Worm (Caenorhabditis elegans): ENCODE results near the gene T18D3.9.

The T18D3.9 gene

DNA sequence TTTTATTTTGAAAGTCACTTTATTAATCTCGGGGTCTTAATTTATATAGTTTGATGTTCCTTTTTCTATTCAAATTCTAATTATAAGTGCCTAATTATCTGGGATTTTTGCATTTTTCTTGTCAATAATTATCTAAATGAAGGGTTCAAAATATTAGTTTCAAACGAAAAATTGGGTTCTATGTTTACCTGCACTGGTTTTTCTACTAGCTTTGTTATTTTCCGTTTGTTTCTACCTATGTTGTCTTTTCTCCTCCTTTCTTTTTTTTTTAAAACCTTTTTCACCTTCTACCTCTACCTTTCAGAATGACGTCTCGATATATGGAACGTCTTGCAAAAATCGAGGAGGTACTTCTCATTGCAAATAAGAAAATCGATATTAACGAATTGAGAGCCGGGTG is 30.5 kb upstream of the T18D3.9 start, which contains the start of gene tbc-13:
tbc-13 (plus strand) TSS at position 301 of the 400 bp plus-strand sequence.
- TF ChIP-seq nhr-120 (GFP tag; IDR thresholded peaks at IDR 0.05) (no peak), ets-4 (GFP tag; optimal IDR thresholded peaks at IDR 0.05) (no peak), F10E7.11 (tag; optimal IDR thresholded peaks at IDR 0.05) (no peak), sptf-2 (GFP tag; optimal IDR thresholded peaks at IDR 0.05) (no peak), efl-1 (GFP tag; optimal IDR thresholded peaks at IDR 0.05) (no peak), pha-4 (tag; optimal IDR thresholded peaks at IDR 0.05) (no peak), dpl-1 (GFP tag; optimal IDR thresholded peaks at IDR 0.05) (no peak), F57C9.4 (tag; optimal IDR thresholded peaks at IDR 0.05) (no peak), die-1 (tag; optimal IDR thresholded peaks at IDR 0.05) (no peak), snpc-1.1 (tag; optimal IDR thresholded peaks at IDR 0.05; ENCODE audit: insufficient read depth) (no peak), F23B12.7 (tag; optimal IDR thresholded peaks at IDR 0.05; ENCODE audit: insufficient read depth) (no peak), mel-28 (tag; optimal IDR thresholded peaks at IDR 0.05; ENCODE audit: borderline replicate concordance) (no peak), pbrm-1 (GFP tag; IDR thresholded peaks at IDR 0.05) (no peak), nhr-27 (tag; optimal IDR thresholded peaks at IDR 0.05) (no peak), hlh-12 (tag; optimal IDR thresholded peaks at IDR 0.05) (no peak), lin-54 (GFP tag; optimal IDR thresholded peaks at IDR 0.05) (no peak), Y53G8AR.9 (GFP tag; conservative IDR thresholded peaks at IDR 0.05) (no peak), mxl-1 (tag; optimal IDR thresholded peaks at IDR 0.05) (no peak), hsf-1 (GFP tag; IDR thresholded peaks at IDR 0.05) (no peak)

DNA sequence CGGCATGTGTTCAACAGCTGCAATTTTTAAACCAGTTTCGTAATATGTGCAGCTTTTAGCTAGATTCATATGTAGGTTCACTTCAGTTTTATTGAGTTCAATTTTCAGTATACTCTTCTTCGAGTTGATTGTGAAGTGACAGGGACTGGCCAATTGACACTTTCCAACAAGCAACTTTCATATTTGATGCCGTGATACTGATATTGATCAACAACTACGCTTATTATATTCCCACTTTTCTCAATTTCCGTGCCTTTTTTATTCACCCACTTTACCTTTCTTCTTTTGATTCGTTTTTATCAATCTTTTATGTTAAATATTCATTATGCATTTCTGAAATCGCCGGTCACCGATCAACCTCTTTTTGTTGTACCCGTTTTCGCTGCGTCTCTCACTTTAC is 29.8 kb upstream of the T18D3.9 start:
- TF ChIP-seq let-607 (tag; optimal IDR thresholded peaks at IDR 0.05) (peak; percentile 64 to 78), nhr-80 (tag; optimal IDR thresholded peaks at IDR 0.05) (peak; percentile 57), ccch-3 (GFP tag; optimal IDR thresholded peaks at IDR 0.05) (no peak), F57A8.1 (GFP tag; optimal IDR thresholded peaks at IDR 0.05) (no peak)

DNA sequence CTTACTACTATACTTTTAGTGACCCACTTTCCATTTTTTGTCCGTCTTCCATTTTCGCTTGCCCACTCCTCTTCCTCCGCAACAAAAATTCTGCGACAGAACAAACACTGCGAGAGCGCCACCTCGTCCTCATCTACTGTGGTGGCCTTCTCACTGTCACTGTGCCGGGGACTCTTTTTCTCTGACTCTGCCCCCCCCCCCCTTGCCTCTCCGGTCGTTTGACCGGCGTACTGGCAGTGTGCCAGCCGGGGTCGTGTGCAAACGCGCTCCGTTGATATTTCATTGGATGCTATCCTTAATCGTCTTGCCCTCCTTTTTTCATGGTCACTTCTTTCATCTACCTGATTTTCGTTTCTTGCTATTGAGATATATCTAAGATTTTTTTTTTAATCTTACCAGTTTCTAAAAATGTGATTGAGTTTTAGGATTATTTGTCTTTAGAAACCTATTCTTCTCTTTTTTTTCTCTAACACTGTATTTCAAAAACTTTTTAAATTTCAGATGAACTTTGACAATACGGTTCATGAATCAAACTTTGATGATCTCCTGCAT is 26.3 kb upstream of the T18D3.9 start, which contains the start of gene atf-6:
atf-6 (plus strand) TSS at position 502 of the 552 bp plus-strand sequence.
- TF ChIP-seq dox-1 (GFP tag; IDR thresholded peaks at IDR 0.05), result peak; percentile 92
- no peak for TF ChIP-seq Y53F4B.3 (GFP tag; IDR thresholded peaks at IDR 0.05)
- TF ChIP-seq cebp-1 (GFP tag; IDR thresholded peaks at IDR 0.05), result no peak
- no peak for TF ChIP-seq cebp-1 (tag; optimal IDR thresholded peaks at IDR 0.05)
- peak; percentile 57; the same call in 1 of the 2 replicates for TF ChIP-seq C06A6.2 (GFP tag; conservative IDR thresholded peaks at IDR 0.05)
- peak; percentile 41; the same call in 1 of the 2 replicates for TF ChIP-seq rcor-1 (GFP tag; IDR thresholded peaks at IDR 0.05)
- TF ChIP-seq Y56A3A.18 (GFP tag; IDR thresholded peaks at IDR 0.05), result no peak
- no peak for TF ChIP-seq sptf-2 (GFP tag; optimal IDR thresholded peaks at IDR 0.05)
- TF ChIP-seq Y67H2A.10 (GFP tag; conservative IDR thresholded peaks at IDR 0.05), result no peak
- peak; percentile 42 for TF ChIP-seq tbp1 (GFP tag; optimal IDR thresholded peaks at IDR 0.05)
- TF ChIP-seq madf-6 (GFP tag; IDR thresholded peaks at IDR 0.05), result no peak
- peak; percentile 53 for TF ChIP-seq ztf-26 (tag; optimal IDR thresholded peaks at IDR 0.05)
- TF ChIP-seq bed-1 (GFP tag; IDR thresholded peaks at IDR 0.05), result no peak
- TF ChIP-seq F55B11.4 (tag; optimal IDR thresholded peaks at IDR 0.05; ENCODE audit: borderline replicate concordance, insufficient read depth), result no peak
- TF ChIP-seq somi-1 (GFP tag; optimal IDR thresholded peaks at IDR 0.05), result no peak
- TF ChIP-seq B0261.1 (tag; optimal IDR thresholded peaks at IDR 0.05), result peak; percentile 7
- TF ChIP-seq ets-4 (GFP tag; optimal IDR thresholded peaks at IDR 0.05), result peak; percentile 80
- TF ChIP-seq ceh-27 (GFP tag; optimal IDR thresholded peaks at IDR 0.05), result peak; percentile 88
- no peak for TF ChIP-seq F57A8.1 (GFP tag; optimal IDR thresholded peaks at IDR 0.05)
- no peak for TF ChIP-seq ceh-58 (GFP tag; IDR thresholded peaks at IDR 0.05)
- peak; percentile 78 for TF ChIP-seq lin-40 (tag; optimal IDR thresholded peaks at IDR 0.05)
- TF ChIP-seq gei-17 (GFP tag; optimal IDR thresholded peaks at IDR 0.05), result peak; percentile 70
- peak; percentile 55 for TF ChIP-seq madf-10 (tag; optimal IDR thresholded peaks at IDR 0.05)
- no peak for TF ChIP-seq ztf-22 (GFP tag; optimal IDR thresholded peaks at IDR 0.05)
- peak; percentile 58; the same call in 1 of the 2 replicates for TF ChIP-seq ztf-6 (GFP tag; IDR thresholded peaks at IDR 0.05)
- TF ChIP-seq K12H6.12 (tag; optimal IDR thresholded peaks at IDR 0.05), result peak; percentile 96
- no peak for TF ChIP-seq F57C9.4 (tag; optimal IDR thresholded peaks at IDR 0.05)

Data from whole organism, young adult.